Fruit fly (Drosophila melanogaster) whole organism, adult: ENCODE results near the gene Tbc1d22.

Experiments used
- CG11617 ChIP-seq: fragments of 200-800 bp; sonication (Bioruptor generic); optimal IDR thresholded peaks from 2 replicates; lab custom pipeline; 2017; ENCODE audit warnings: mild to moderate bottlenecking, missing biosample characterization, missing genetic modification reagents, missing genetic modification characterization
- CG12768 ChIP-seq: fragments of 200-800 bp; sonication (Bioruptor generic); optimal IDR thresholded peaks from 2 replicates; lab custom pipeline; 2017; ENCODE audit warnings: missing biosample characterization, missing genetic modification characterization, mild to moderate bottlenecking, moderate library complexity, missing genetic modification reagents
- CG14711 ChIP-seq: fragments of 200-800 bp; sonication (Bioruptor generic); optimal IDR thresholded peaks from 2 replicates; lab custom pipeline; 2018; ENCODE audit warnings: missing biosample characterization, mild to moderate bottlenecking, missing genetic modification characterization, moderate library complexity
- CG1620 ChIP-seq: fragments of 200-800 bp; sonication (Bioruptor generic); optimal IDR thresholded peaks from 2 replicates; lab custom pipeline; 2016; ENCODE audit warnings: missing biosample characterization, missing genetic modification characterization
- CG33017 ChIP-seq: fragments of 200-800 bp; sonication (Bioruptor generic); optimal IDR thresholded peaks from 2 replicates; lab custom pipeline; 2018; ENCODE audit warnings: missing biosample characterization, mild to moderate bottlenecking, missing genetic modification characterization, moderate library complexity
- CG5204 ChIP-seq: fragments of 200-800 bp; sonication (Bioruptor generic); optimal IDR thresholded peaks from 2 replicates; lab custom pipeline; 2016; ENCODE audit warnings: missing biosample characterization, missing genetic modification characterization
- CG7045 ChIP-seq: fragments of 200-800 bp; sonication (Bioruptor generic); optimal IDR thresholded peaks from 2 replicates; lab custom pipeline; 2017; ENCODE audit warnings: missing biosample characterization, mild to moderate bottlenecking, missing genetic modification characterization
- CG7101 ChIP-seq: fragments of 200-800 bp; sonication (Bioruptor generic); optimal IDR thresholded peaks from 2 replicates; lab custom pipeline; 2018; ENCODE audit warnings: missing biosample characterization, mild to moderate bottlenecking, missing genetic modification characterization, moderate library complexity
- Clk ChIP-seq: fragments of 200-800 bp; sonication (Bioruptor generic); optimal IDR thresholded peaks from 2 replicates; lab custom pipeline; 2017; ENCODE audit warnings: missing biosample characterization, missing genetic modification characterization
- Hr96 ChIP-seq: fragments of 200-800 bp; sonication (Bioruptor generic); optimal IDR thresholded peaks from 2 replicates; lab custom pipeline; 2016; ENCODE audit warnings: missing biosample characterization, missing genetic modification characterization
- bab1 ChIP-seq: fragments of 200-800 bp; sonication (Bioruptor generic); optimal IDR thresholded peaks from 3 replicates; lab custom pipeline; 2019; ENCODE audit warnings: missing biosample characterization, mild to moderate bottlenecking, missing genetic modification characterization, moderate library complexity
- cnc ChIP-seq, 2 experiments: fragments of >200 bp; optimal IDR thresholded peaks; 2 replicates each; lab custom pipeline; 2017
- kay ChIP-seq: fragments of 200-800 bp; sonication (Bioruptor generic); peaks from one replicate; lab custom pipeline; 2016; ENCODE audit warnings: missing biosample characterization, missing genetic modification characterization, borderline replicate concordance
- ovo ChIP-seq: fragments of 200-800 bp; sonication (Bioruptor generic); optimal IDR thresholded peaks from 2 replicates; lab custom pipeline; 2016; ENCODE audit warnings: missing biosample characterization, missing genetic modification characterization
- pad ChIP-seq: fragments of 200-800 bp; sonication (Bioruptor generic); optimal IDR thresholded peaks from 3 replicates; lab custom pipeline; 2017; ENCODE audit warnings: missing biosample characterization, missing genetic modification characterization, mild to moderate bottlenecking, moderate library complexity, missing genetic modification reagents
- tj ChIP-seq: fragments of 200-800 bp; sonication (Bioruptor generic); optimal IDR thresholded peaks from 3 replicates; lab custom pipeline; 2017; ENCODE audit warnings: missing biosample characterization, mild to moderate bottlenecking, missing genetic modification characterization, moderate library complexity

Tbc1d22 gene

dm6 chr3R:21152856-21153278, 50.9 kb downstream of the Tbc1d22 start:
- TF ChIP-seq bab1 (GFP tag; lab: Kevin White, UChicago) (peak; percentile 38), pad (GFP tag; lab: Kevin White, UChicago) (no peak), tj (peak; percentile 52), CG11617 (GFP tag; lab: Kevin White, UChicago) (peak; percentile 65), CG7045 (GFP tag; lab: Kevin White, UChicago) (peak; percentile 48), CG7101 (tag; lab: Kevin White, UChicago) (peak; percentile 23), CG1620 (GFP tag; lab: Kevin White, UChicago) (no peak), Clk (GFP tag; lab: Kevin White, UChicago) (no peak), CG12768 (GFP tag; lab: Kevin White, UChicago) (peak; percentile 51), kay (GFP tag; lab: Kevin White, UChicago) (peak; percentile 35), CG33017 (peak; percentile 61)

dm6 chr3R:21154130-21154529, 52.1 kb downstream of the Tbc1d22 start:
- no peak for TF ChIP-seq bab1 (GFP tag; lab: Kevin White, UChicago)
- no peak for TF ChIP-seq CG7101 (tag; lab: Kevin White, UChicago)
- TF ChIP-seq ovo (GFP tag; lab: Kevin White, UChicago): no peak
- TF ChIP-seq CG7045 (GFP tag; lab: Kevin White, UChicago): no peak
- no peak for TF ChIP-seq CG1620 (GFP tag; lab: Kevin White, UChicago)
- no peak for TF ChIP-seq CG5204 (GFP tag; lab: Kevin White, UChicago)
- no peak for TF ChIP-seq cnc (optimal IDR thresholded peaks at IDR 0.05; lab: Kevin White, UChicago)
- TF ChIP-seq Hr96: no peak
- TF ChIP-seq pad (GFP tag; lab: Kevin White, UChicago): no peak
- no peak for TF ChIP-seq kay (GFP tag; lab: Kevin White, UChicago)
- no peak for TF ChIP-seq CG33017
- TF ChIP-seq tj: no peak
- no peak for TF ChIP-seq CG14711
- no peak for TF ChIP-seq CG12768 (GFP tag; lab: Kevin White, UChicago)
